Fruit fly (Drosophila melanogaster) whole organism, embryonic: ENCODE data around the gene CG13409.
A peak's percentile ranks its signal among the peaks of the same experiment; 100 is the strongest.

Source experiments
- BEAF-32 ChIP-seq: fragments of 200-800 bp; sonication (Bioruptor generic); optimal IDR thresholded peaks from 3 replicates; lab custom pipeline; 2017; ENCODE audit warnings: missing biosample characterization, missing genetic modification characterization, mild to moderate bottlenecking, moderate library complexity, missing genetic modification reagents
- CG12942 ChIP-seq: fragments of 200-800 bp; sonication (Bioruptor generic); optimal IDR thresholded peaks from 3 replicates; lab custom pipeline; 2016; ENCODE audit warnings: missing biosample characterization, missing genetic modification characterization
- CG14710 ChIP-seq: fragments of 200-800 bp; sonication (Bioruptor generic); optimal IDR thresholded peaks from 3 replicates; lab custom pipeline; 2019; ENCODE audit warnings: missing biosample characterization, mild to moderate bottlenecking, missing genetic modification characterization, moderate library complexity
- CG15696 ChIP-seq: fragments of 200-800 bp; sonication (Bioruptor generic); optimal IDR thresholded peaks from 2 replicates; lab custom pipeline; 2019; ENCODE audit warnings: missing biosample characterization, mild to moderate bottlenecking, missing genetic modification characterization, moderate library complexity
- CG16779 ChIP-seq: fragments of 200-800 bp; sonication (Bioruptor generic); IDR thresholded peaks from 2 replicates; pipeline ENCODE4 v1.3.6; 2022; ENCODE audit warnings: missing biosample characterization, missing genetic modification characterization
- CG17802 ChIP-seq: fragments of 200-800 bp; sonication (Bioruptor generic); optimal IDR thresholded peaks from 2 replicates; lab custom pipeline; 2018; ENCODE audit warnings: missing biosample characterization, mild to moderate bottlenecking, missing genetic modification characterization, moderate library complexity
- CG17912 ChIP-seq: fragments of 200-800 bp; sonication (Bioruptor generic); optimal IDR thresholded peaks from 2 replicates; lab custom pipeline; 2018; ENCODE audit warnings: missing biosample characterization, mild to moderate bottlenecking, missing genetic modification characterization
- CG1832 ChIP-seq: fragments of 200-800 bp; sonication (Bioruptor generic); optimal IDR thresholded peaks from 2 replicates; lab custom pipeline; 2017; ENCODE audit warnings: missing biosample characterization, mild to moderate bottlenecking, missing genetic modification characterization, inconsistent platforms
- CG18476 ChIP-seq: fragments of 200-800 bp; sonication (Bioruptor generic); optimal IDR thresholded peaks from 2 replicates; lab custom pipeline; 2016; ENCODE audit warnings: missing biosample characterization, mild to moderate bottlenecking, missing genetic modification characterization
- CG18599 ChIP-seq: fragments of 200-800 bp; sonication (Bioruptor generic); optimal IDR thresholded peaks from 3 replicates; lab custom pipeline; 2017; ENCODE audit warnings: missing biosample characterization, missing genetic modification characterization, mild to moderate bottlenecking, moderate library complexity, missing genetic modification reagents
- CG3163 ChIP-seq: fragments of 200-800 bp; sonication (Bioruptor generic); optimal IDR thresholded peaks from 3 replicates; lab custom pipeline; 2016; ENCODE audit warnings: missing biosample characterization, missing genetic modification characterization
- CG33213 ChIP-seq: fragments of 200-800 bp; sonication (Bioruptor generic); optimal IDR thresholded peaks from 3 replicates; lab custom pipeline; 2016; ENCODE audit warnings: missing biosample characterization, missing genetic modification characterization
- CG6689 ChIP-seq: fragments of 200-800 bp; sonication (Bioruptor generic); IDR thresholded peaks from 2 replicates; pipeline ENCODE4 v1.3.6; 2022; ENCODE audit warnings: missing biosample characterization, missing genetic modification characterization
- CrebB ChIP-seq: fragments of 200-800 bp; sonication (Bioruptor generic); optimal IDR thresholded peaks from 3 replicates; lab custom pipeline; 2018; ENCODE audit warnings: missing biosample characterization, mild to moderate bottlenecking, missing genetic modification characterization
- D ChIP-seq, 2 experiments: fragments of 200-800 bp in 1 of 2; fragments of >200 bp in 1 of 2; sonication (Bioruptor generic) in 1 of 2; optimal IDR thresholded peaks; 2 replicates in 1 of 2; 3 replicates in 1 of 2; lab custom pipeline; 2017; ENCODE audit warnings: mild to moderate bottlenecking in 1 of 2, missing biosample characterization in 1 of 2, missing genetic modification characterization in 1 of 2, missing genetic modification reagents in 1 of 2
- Dad ChIP-seq: fragments of 200-800 bp; sonication (Bioruptor generic); optimal IDR thresholded peaks from 3 replicates; lab custom pipeline; 2016; ENCODE audit warnings: missing biosample characterization, missing genetic modification characterization
- H2.0 ChIP-seq: fragments of 200-800 bp; sonication (Bioruptor generic); IDR thresholded peaks from 2 replicates; pipeline ENCODE4 v1.3.6; 2022; ENCODE audit warnings: missing biosample characterization, missing genetic modification characterization
- Hr3 ChIP-seq: fragments of 200-800 bp; sonication (Bioruptor generic); optimal IDR thresholded peaks from 3 replicates; lab custom pipeline; 2016; ENCODE audit warnings: missing biosample characterization, missing genetic modification characterization
- Lhr ChIP-seq: fragments of 200-800 bp; sonication (Bioruptor generic); optimal IDR thresholded peaks from 3 replicates; lab custom pipeline; 2017; ENCODE audit warnings: mild to moderate bottlenecking, missing biosample characterization, missing genetic modification reagents, missing genetic modification characterization
- Lim3 ChIP-seq: fragments of 200-800 bp; sonication (Bioruptor generic); IDR thresholded peaks from 2 replicates; pipeline ENCODE4 v1.3.6; 2022; ENCODE audit warnings: missing biosample characterization, missing genetic modification characterization
- Med ChIP-seq: fragments of 200-800 bp; sonication (Bioruptor generic); peaks from one replicate; lab custom pipeline; 2016; ENCODE audit warnings: missing biosample characterization, missing genetic modification characterization, mild to moderate bottlenecking, inconsistent platforms, moderate library complexity
- NC2α ChIP-seq: fragments of 200-800 bp; sonication (Bioruptor generic); optimal IDR thresholded peaks from 2 replicates; lab custom pipeline; 2016; ENCODE audit warnings: missing biosample characterization, missing genetic modification characterization
- Neu2 ChIP-seq: fragments of 200-800 bp; sonication (Bioruptor generic); optimal IDR thresholded peaks from 3 replicates; lab custom pipeline; 2016; ENCODE audit warnings: missing biosample characterization, missing genetic modification characterization, borderline replicate concordance
- Nf-YC ChIP-seq: fragments of 200-800 bp; optimal IDR thresholded peaks from 3 replicates; lab custom pipeline; 2019; ENCODE audit warnings: missing biosample characterization, mild to moderate bottlenecking, missing genetic modification characterization, moderate library complexity
- Scr ChIP-seq: fragments of 200-800 bp; sonication (Bioruptor generic); IDR thresholded peaks from 2 replicates; pipeline ENCODE4 v1.3.6; 2022; ENCODE audit warnings: missing biosample characterization, missing genetic modification characterization; ENCODE audit not compliant: partially characterized antibody
- Spps ChIP-seq: fragments of 200-800 bp; sonication (Bioruptor generic); optimal IDR thresholded peaks from 2 replicates; lab custom pipeline; 2018; ENCODE audit warnings: missing biosample characterization, mild to moderate bottlenecking, missing genetic modification characterization
- Taf1 ChIP-seq: fragments of 200-800 bp; sonication (Bioruptor generic); IDR thresholded peaks from 2 replicates; pipeline ENCODE4 v1.3.6; 2022; ENCODE audit warnings: missing biosample characterization, missing genetic modification characterization
- Xbp1 ChIP-seq: fragments of 200-800 bp; sonication (Bioruptor generic); optimal IDR thresholded peaks from 3 replicates; lab custom pipeline; 2016; ENCODE audit warnings: missing biosample characterization, mild to moderate bottlenecking, missing genetic modification characterization
- YL-1 ChIP-seq: fragments of 200-800 bp; sonication (Bioruptor generic); optimal IDR thresholded peaks from 3 replicates; lab custom pipeline; 2017; ENCODE audit warnings: missing biosample characterization, mild to moderate bottlenecking, missing genetic modification characterization
- bbx ChIP-seq: fragments of 200-800 bp; sonication (Bioruptor generic); IDR thresholded peaks from 2 replicates; pipeline ENCODE4 v1.3.6; 2022; ENCODE audit warnings: missing biosample characterization, missing genetic modification characterization; ENCODE audit not compliant: partially characterized antibody
- cad ChIP-seq: fragments of >200 bp; optimal IDR thresholded peaks from 2 replicates; lab custom pipeline; 2017; ENCODE audit warnings: missing biosample characterization, missing genetic modification characterization
- chm ChIP-seq: fragments of 200-800 bp; sonication (Bioruptor generic); IDR thresholded peaks from 2 replicates; pipeline ENCODE4 v1.3.6; 2022; ENCODE audit warnings: missing biosample characterization, missing genetic modification characterization
- dimm ChIP-seq: fragments of 200-800 bp; sonication (Bioruptor generic); IDR thresholded peaks from 2 replicates; pipeline ENCODE4 v1.3.6; 2022; ENCODE audit warnings: missing biosample characterization, missing genetic modification characterization
- en ChIP-seq: fragments of 200-800 bp; sonication (Bioruptor generic); optimal IDR thresholded peaks from 2 replicates; lab custom pipeline; 2016; ENCODE audit warnings: missing biosample characterization, missing genetic modification characterization
- esg ChIP-seq: fragments of 200-800 bp; sonication (Bioruptor generic); conservative IDR thresholded peaks from 2 replicates; pipeline ENCODE4 v1.3.6; 2022; ENCODE audit warnings: missing biosample characterization, missing genetic modification characterization
- fd64A ChIP-seq: fragments of 200-800 bp; sonication (Bioruptor generic); optimal IDR thresholded peaks from 3 replicates; lab custom pipeline; 2018; ENCODE audit warnings: missing biosample characterization, mild to moderate bottlenecking, missing genetic modification characterization
- fd96Cb ChIP-seq: fragments of 200-800 bp; sonication (Bioruptor generic); optimal IDR thresholded peaks from 2 replicates; lab custom pipeline; 2018; ENCODE audit warnings: missing biosample characterization, mild to moderate bottlenecking, missing genetic modification characterization, moderate library complexity
- her ChIP-seq: fragments of 200-800 bp; sonication (Bioruptor generic); optimal IDR thresholded peaks from 2 replicates; lab custom pipeline; 2016; ENCODE audit warnings: missing biosample characterization, missing genetic modification characterization
- insv ChIP-seq, 2 experiments: fragments of 200-800 bp; sonication (Bioruptor generic); optimal IDR thresholded peaks; 3 replicates each; lab custom pipeline; 2016 to 2018; ENCODE audit warnings: missing biosample characterization in 2 of 2, missing genetic modification characterization in 2 of 2
- lmd ChIP-seq: fragments of 200-800 bp; sonication (Bioruptor generic); IDR thresholded peaks from 2 replicates; pipeline ENCODE4 v1.3.6; 2022; ENCODE audit warnings: missing biosample characterization, missing genetic modification characterization
- pum ChIP-seq: fragments of 200-800 bp; sonication (Bioruptor generic); optimal IDR thresholded peaks from 2 replicates; lab custom pipeline; 2016; ENCODE audit warnings: missing biosample characterization, missing genetic modification characterization
- pzg ChIP-seq: fragments of 200-800 bp; sonication (Bioruptor generic); optimal IDR thresholded peaks from 3 replicates; lab custom pipeline; 2018; ENCODE audit warnings: missing biosample characterization, mild to moderate bottlenecking, missing genetic modification characterization, moderate library complexity
- rib ChIP-seq: fragments of 200-800 bp; sonication (Bioruptor generic); IDR thresholded peaks from 2 replicates; pipeline ENCODE4 v1.3.6; 2022; ENCODE audit warnings: missing biosample characterization, missing genetic modification characterization
- sd ChIP-seq: fragments of 200-800 bp; sonication (Bioruptor generic); optimal IDR thresholded peaks from 3 replicates; lab custom pipeline; 2018; ENCODE audit warnings: missing biosample characterization, mild to moderate bottlenecking, missing genetic modification characterization, moderate library complexity
- sim ChIP-seq: fragments of 200-800 bp; sonication (Bioruptor generic); IDR thresholded peaks from 2 replicates; pipeline ENCODE4 v1.3.6; 2022; ENCODE audit warnings: missing biosample characterization, missing genetic modification characterization
- sisA ChIP-seq: fragments of 200-800 bp; sonication (Bioruptor generic); IDR thresholded peaks from 2 replicates; pipeline ENCODE4 v1.3.6; 2022; ENCODE audit warnings: missing biosample characterization, missing genetic modification characterization
- wek ChIP-seq: fragments of 200-800 bp; sonication (Bioruptor generic); optimal IDR thresholded peaks from 3 replicates; lab custom pipeline; 2018; ENCODE audit warnings: missing biosample characterization, mild to moderate bottlenecking, missing genetic modification characterization, moderate library complexity
- wor ChIP-seq: fragments of 200-800 bp; sonication (Bioruptor generic); IDR thresholded peaks from 2 replicates; pipeline ENCODE4 v1.3.6; 2022; ENCODE audit warnings: missing biosample characterization, missing genetic modification characterization

CG13409 gene

dm6 chr3R:22026922-22027742 lies 4.6 kb downstream of the CG13409 start, which contains the start of the genes Cchl and ND-42 (continued):
- TF ChIP-seq CG1832 (no peak), H2.0 (GFP tag; lab: Robert Waterston, UW) (peak; percentile 26; the same call in 1 of the 2 replicates), insv (GFP tag; optimal IDR thresholded peaks at IDR 0.05; lab: Kevin White, UChicago) (peak in 1 of 2 experiments; percentile 56), Hr3 (GFP tag; lab: Kevin White, UChicago) (peak; percentile 85), CG14710 (tag; lab: Kevin White, UChicago) (peak; percentile 90), esg (GFP tag; lab: Robert Waterston, UW) (peak; percentile 58), fd64A (GFP tag; lab: Kevin White, UChicago) (no peak), pzg (GFP tag; lab: Kevin White, UChicago) (peak; percentile 43), her (peak; percentile 51), Taf1 (no peak; the same call in 1 of the 2 replicates), Xbp1 (GFP tag; lab: Kevin White, UChicago) (peak; percentile 85), CG12942 (peak; percentile 63), Neu2 (no peak), en (GFP tag; lab: Kevin White, UChicago) (peak; percentile 9), CrebB (peak; percentile 37), sisA (peak; percentile 64; the same call in 1 of the 2 replicates), Lim3 (GFP tag; lab: Robert Waterston, UW) (no peak), BEAF-32 (peak; percentile 80), pum (GFP tag; lab: Kevin White, UChicago) (peak; percentile 70), Spps (tag; lab: Kevin White, UChicago) (peak; percentile 25), NC2α (GFP tag; lab: Kevin White, UChicago) (peak; percentile 68), CG15696 (tag; lab: Kevin White, UChicago) (peak; percentile 79), CG3163 (GFP tag; lab: Kevin White, UChicago) (peak; percentile 47), CG33213 (peak; percentile 49), sd (tag; lab: Kevin White, UChicago) (no peak), CG16779 (GFP tag; lab: Robert Waterston, UW) (no peak), Scr (GFP tag; lab: Robert Waterston, UW) (peak; percentile 72), rib (GFP tag; lab: Robert Waterston, UW) (peak; percentile 42; the same call in 1 of the 2 replicates), Nf-YC (tag; lab: Kevin White, UChicago) (peak; percentile 82), D (optimal IDR thresholded peaks at IDR 0.05; lab: Kevin White, UChicago) (no peak), D (GFP tag; optimal IDR thresholded peaks at IDR 0.05; lab: Kevin White, UChicago) (peak; percentile 48), wek (peak; percentile 4), chm (GFP tag; lab: Robert Waterston, UW) (peak; percentile 32; the same call in 1 of the 2 replicates), CG17912 (GFP tag; lab: Kevin White, UChicago) (peak; percentile 33), Med (peak; percentile 97), lmd (GFP tag; lab: Robert Waterston, UW) (peak; percentile 64), sim (GFP tag; lab: Robert Waterston, UW) (no peak), CG6689 (GFP tag; lab: Robert Waterston, UW) (peak; percentile 77), YL-1 (peak; percentile 88), fd96Cb (tag; lab: Kevin White, UChicago) (peak; percentile 69), cad (no peak), Lhr (peak; percentile 44), CG18599 (peak; percentile 85), Dad (peak; percentile 54), wor (GFP tag; lab: Robert Waterston, UW) (peak; percentile 57; the same call in 1 of the 2 replicates), CG17802 (tag; lab: Kevin White, UChicago) (peak; percentile 14), bbx (GFP tag; lab: Robert Waterston, UW) (peak; percentile 39; the same call in 1 of the 2 replicates), dimm (GFP tag; lab: Robert Waterston, UW) (no peak), CG18476 (peak; percentile 80)
